Fruit fly (Drosophila melanogaster) whole organism, embryonic: Measurements from ENCODE around the gene CG15876.

Experiments used
- Asciz ChIP-seq: fragments of 200-800 bp; sonication (Bioruptor generic); optimal IDR thresholded peaks from 2 replicates; lab custom pipeline; 2017; ENCODE audit warnings: missing biosample characterization, mild to moderate bottlenecking, missing genetic modification characterization, missing genetic modification reagents
- CG10543 ChIP-seq: fragments of 200-800 bp; sonication (Bioruptor generic); optimal IDR thresholded peaks from 3 replicates; lab custom pipeline; 2017; ENCODE audit warnings: missing biosample characterization, mild to moderate bottlenecking, missing genetic modification characterization, moderate library complexity
- CG11504 ChIP-seq: fragments of 200-800 bp; sonication (Bioruptor generic); optimal IDR thresholded peaks from 3 replicates; lab custom pipeline; 2019; ENCODE audit warnings: missing biosample characterization, mild to moderate bottlenecking, missing genetic modification characterization, moderate library complexity
- CG12236 ChIP-seq: fragments of 200-800 bp; sonication (Bioruptor generic); optimal IDR thresholded peaks from 2 replicates; lab custom pipeline; 2016; ENCODE audit warnings: missing biosample characterization, missing genetic modification characterization
- CG12769 ChIP-seq: fragments of 200-800 bp; sonication (Bioruptor generic); optimal IDR thresholded peaks from 2 replicates; lab custom pipeline; 2019; ENCODE audit warnings: missing biosample characterization, mild to moderate bottlenecking, missing genetic modification characterization, moderate library complexity
- CG13775 ChIP-seq: fragments of 200-800 bp; sonication (Bioruptor generic); optimal IDR thresholded peaks from 3 replicates; lab custom pipeline; 2017; ENCODE audit warnings: missing biosample characterization, mild to moderate bottlenecking, missing genetic modification characterization
- CG14860 ChIP-seq: fragments of 200-800 bp; sonication (Bioruptor generic); IDR thresholded peaks from 3 replicates; pipeline ENCODE4 v1.3.6; 2022; ENCODE audit warnings: missing biosample characterization, missing genetic modification characterization; ENCODE audit not compliant: partially characterized antibody
- CG17359 ChIP-seq: fragments of 200-800 bp; sonication (Bioruptor generic); optimal IDR thresholded peaks from 3 replicates; lab custom pipeline; 2018; ENCODE audit warnings: missing biosample characterization, mild to moderate bottlenecking, missing genetic modification characterization, moderate library complexity
- CG17361 ChIP-seq: fragments of 200-800 bp; sonication (Bioruptor generic); IDR thresholded peaks from 3 replicates; pipeline ENCODE4 v1.3.6; 2022; ENCODE audit warnings: missing biosample characterization, missing genetic modification characterization
- CG1832 ChIP-seq: fragments of 200-800 bp; sonication (Bioruptor generic); optimal IDR thresholded peaks from 2 replicates; lab custom pipeline; 2017; ENCODE audit warnings: missing biosample characterization, mild to moderate bottlenecking, missing genetic modification characterization, inconsistent platforms
- CG31441 ChIP-seq: fragments of 200-800 bp; sonication (Bioruptor generic); IDR thresholded peaks from 2 replicates; pipeline ENCODE4 v1.3.6; 2022; ENCODE audit warnings: missing biosample characterization, missing genetic modification characterization
- CG32767 ChIP-seq: fragments of 200-800 bp; sonication (Bioruptor generic); IDR thresholded peaks from 2 replicates; pipeline ENCODE4 v1.3.6; 2022; ENCODE audit warnings: missing biosample characterization, missing genetic modification characterization
- CG4328 ChIP-seq: fragments of 200-800 bp; sonication (Bioruptor generic); optimal IDR thresholded peaks from 3 replicates; lab custom pipeline; 2017; ENCODE audit warnings: missing biosample characterization, missing genetic modification reagents, missing genetic modification characterization
- CG6765 ChIP-seq: fragments of 200-800 bp; sonication (Bioruptor generic); optimal IDR thresholded peaks from 3 replicates; lab custom pipeline; 2017; ENCODE audit warnings: missing biosample characterization, mild to moderate bottlenecking, missing genetic modification characterization
- CG6791 ChIP-seq: fragments of 200-800 bp; sonication (Bioruptor generic); IDR thresholded peaks from 3 replicates; pipeline ENCODE4 v1.3.6; 2022; ENCODE audit warnings: missing biosample characterization, missing genetic modification characterization; ENCODE audit not compliant: partially characterized antibody
- CG7357 ChIP-seq: fragments of 200-800 bp; sonication (Bioruptor generic); IDR thresholded peaks from 3 replicates; pipeline ENCODE4 v1.3.6; 2022; ENCODE audit warnings: missing biosample characterization, missing genetic modification characterization
- CG7987 ChIP-seq: fragments of 200-800 bp; sonication (Bioruptor generic); optimal IDR thresholded peaks from 2 replicates; lab custom pipeline; 2018; ENCODE audit warnings: missing biosample characterization, mild to moderate bottlenecking, missing genetic modification characterization, moderate library complexity
- CG8924 ChIP-seq: fragments of 200-800 bp; optimal IDR thresholded peaks from 3 replicates; lab custom pipeline; 2019; ENCODE audit warnings: missing biosample characterization, mild to moderate bottlenecking, missing genetic modification characterization, moderate library complexity
- Drgx ChIP-seq: fragments of 200-800 bp; sonication (Bioruptor generic); IDR thresholded peaks from 2 replicates; pipeline ENCODE4 v1.3.6; 2022; ENCODE audit warnings: missing biosample characterization, missing genetic modification characterization
- Eip74EF ChIP-seq, 2 experiments: fragments of 200-800 bp in 1 of 2; fragments of >200 bp in 1 of 2; sonication (Bioruptor generic) in 1 of 2; optimal IDR thresholded peaks; 2 replicates each; lab custom pipeline; 2017 to 2019; ENCODE audit warnings: missing biosample characterization in 2 of 2, missing genetic modification characterization in 2 of 2, mild to moderate bottlenecking in 1 of 2, moderate library complexity in 1 of 2
- Fer3 ChIP-seq: fragments of 200-800 bp; sonication (Bioruptor generic); optimal IDR thresholded peaks from 2 replicates; lab custom pipeline; 2018; ENCODE audit warnings: missing biosample characterization, mild to moderate bottlenecking, missing genetic modification characterization, moderate library complexity
- Hr51 ChIP-seq, 2 experiments: fragments of 200-800 bp; sonication (Bioruptor generic); optimal IDR thresholded peaks; 2 replicates in 1 of 2; 3 replicates in 1 of 2; lab custom pipeline; 2016 to 2018; ENCODE audit warnings: missing biosample characterization in 2 of 2, missing genetic modification characterization in 2 of 2, mild to moderate bottlenecking in 1 of 2, moderate library complexity in 1 of 2
- PHDP ChIP-seq: fragments of 200-800 bp; sonication (Bioruptor generic); optimal IDR thresholded peaks from 3 replicates; lab custom pipeline; 2018; ENCODE audit warnings: missing biosample characterization, mild to moderate bottlenecking, missing genetic modification characterization, moderate library complexity
- Stat92E ChIP-seq, 3 experiments: fragments of >200 bp in 2 of 3; fragments of 200-800 bp in 1 of 3; sonication (Bioruptor generic) in 1 of 3; optimal IDR thresholded peaks; 2 replicates each; lab custom pipeline; 2017 to 2019; ENCODE audit warnings: missing biosample characterization in 3 of 3, missing genetic modification characterization in 3 of 3, mild to moderate bottlenecking in 1 of 3, moderate library complexity in 1 of 3
- TFAM ChIP-seq: fragments of 200-800 bp; sonication (Bioruptor generic); optimal IDR thresholded peaks from 2 replicates; lab custom pipeline; 2017; ENCODE audit warnings: missing biosample characterization, missing genetic modification characterization, inconsistent platforms
- Taf1 ChIP-seq: fragments of 200-800 bp; sonication (Bioruptor generic); IDR thresholded peaks from 2 replicates; pipeline ENCODE4 v1.3.6; 2022; ENCODE audit warnings: missing biosample characterization, missing genetic modification characterization
- bsh ChIP-seq, 2 experiments: fragments of 200-800 bp; sonication (Bioruptor generic); optimal IDR thresholded peaks; 2 replicates each; lab custom pipeline; 2017 to 2018; ENCODE audit warnings: mild to moderate bottlenecking in 2 of 2, missing biosample characterization in 2 of 2, missing genetic modification characterization in 2 of 2, moderate library complexity in 1 of 2
- dmrt11E ChIP-seq: fragments of 200-800 bp; sonication (Bioruptor generic); optimal IDR thresholded peaks from 3 replicates; lab custom pipeline; 2018; ENCODE audit warnings: missing biosample characterization, mild to moderate bottlenecking, missing genetic modification characterization, moderate library complexity
- fd3F ChIP-seq: fragments of 200-800 bp; sonication (Bioruptor generic); optimal IDR thresholded peaks from 2 replicates; lab custom pipeline; 2018; ENCODE audit warnings: missing biosample characterization, mild to moderate bottlenecking, missing genetic modification characterization, moderate library complexity
- gem ChIP-seq: fragments of 200-800 bp; sonication (Bioruptor generic); optimal IDR thresholded peaks from 2 replicates; lab custom pipeline; 2019; ENCODE audit warnings: missing biosample characterization, mild to moderate bottlenecking, missing genetic modification characterization, moderate library complexity
- grau ChIP-seq: fragments of 200-800 bp; optimal IDR thresholded peaks from 3 replicates; lab custom pipeline; 2019; ENCODE audit warnings: missing biosample characterization, mild to moderate bottlenecking, missing genetic modification characterization, moderate library complexity
- ham ChIP-seq: fragments of 200-800 bp; sonication (Bioruptor generic); IDR thresholded peaks from 2 replicates; pipeline ENCODE4 v1.3.6; 2022; ENCODE audit warnings: missing biosample characterization, missing genetic modification characterization
- hkb ChIP-seq, 2 experiments: fragments of 200-800 bp in 1 of 2; fragments of >200 bp in 1 of 2; sonication (Bioruptor generic) in 1 of 2; IDR thresholded peaks in 1 of 2; optimal IDR thresholded peaks in 1 of 2; 2 replicates each; pipeline versions ENCODE4 v1.3.6 to Lab custom; 2017 to 2022; ENCODE audit warnings: missing biosample characterization in 1 of 2, missing genetic modification characterization in 1 of 2
- ind ChIP-seq: fragments of 200-800 bp; sonication (Bioruptor generic); optimal IDR thresholded peaks from 3 replicates; lab custom pipeline; 2016; ENCODE audit warnings: missing biosample characterization, missing genetic modification characterization
- jumu ChIP-seq: fragments of 200-800 bp; sonication (Bioruptor generic); optimal IDR thresholded peaks from 3 replicates; lab custom pipeline; 2016; ENCODE audit warnings: missing biosample characterization, missing genetic modification characterization
- kay ChIP-seq: fragments of 200-800 bp; sonication (Bioruptor generic); optimal IDR thresholded peaks from 2 replicates; lab custom pipeline; 2016; ENCODE audit warnings: missing biosample characterization, missing genetic modification characterization
- nerfin-1 ChIP-seq: fragments of 200-800 bp; sonication (Bioruptor generic); optimal IDR thresholded peaks from 3 replicates; lab custom pipeline; 2019; ENCODE audit warnings: missing biosample characterization, mild to moderate bottlenecking, missing genetic modification characterization, moderate library complexity
- peb ChIP-seq: fragments of 200-800 bp; sonication (Bioruptor generic); IDR thresholded peaks from 2 replicates; pipeline ENCODE4 v1.3.6; 2022; ENCODE audit warnings: missing biosample characterization, missing genetic modification characterization
- prd ChIP-seq, 3 experiments: fragments of >200 bp in 2 of 3; fragments of 200-800 bp in 1 of 3; sonication (Bioruptor generic) in 1 of 3; optimal IDR thresholded peaks in 2 of 3; IDR thresholded peaks in 1 of 3; 2 replicates in 2 of 3; 3 replicates in 1 of 3; pipeline versions ENCODE4 v1.3.6 to Lab custom; 2017 to 2022; ENCODE audit warnings: missing biosample characterization in 1 of 3, missing genetic modification characterization in 1 of 3
- schlank ChIP-seq: fragments of 200-800 bp; sonication (Bioruptor generic); optimal IDR thresholded peaks from 2 replicates; lab custom pipeline; 2018; ENCODE audit warnings: missing biosample characterization, mild to moderate bottlenecking, missing genetic modification characterization
- sens ChIP-seq: fragments of 200-800 bp; sonication (Bioruptor generic); peaks from one replicate; lab custom pipeline; 2016; ENCODE audit warnings: missing biosample characterization, missing genetic modification characterization
- sisA ChIP-seq: fragments of 200-800 bp; sonication (Bioruptor generic); IDR thresholded peaks from 2 replicates; pipeline ENCODE4 v1.3.6; 2022; ENCODE audit warnings: missing biosample characterization, missing genetic modification characterization
- tap ChIP-seq: fragments of 200-800 bp; optimal IDR thresholded peaks from 3 replicates; lab custom pipeline; 2019; ENCODE audit warnings: missing biosample characterization, mild to moderate bottlenecking, missing genetic modification characterization, moderate library complexity
- tio ChIP-seq: fragments of 200-800 bp; sonication (Bioruptor generic); optimal IDR thresholded peaks from 2 replicates; lab custom pipeline; 2017; ENCODE audit warnings: missing biosample characterization, missing genetic modification characterization, inconsistent platforms
- toy ChIP-seq: fragments of 200-800 bp; sonication (Bioruptor generic); IDR thresholded peaks from 2 replicates; pipeline ENCODE4 v1.3.6; 2022; ENCODE audit warnings: missing biosample characterization, missing genetic modification characterization
- tx ChIP-seq: fragments of 200-800 bp; sonication (Bioruptor generic); optimal IDR thresholded peaks from 2 replicates; lab custom pipeline; 2016; ENCODE audit warnings: missing biosample characterization, missing genetic modification characterization
- unpg ChIP-seq: fragments of 200-800 bp; sonication (Bioruptor generic); optimal IDR thresholded peaks from 3 replicates; lab custom pipeline; 2018; ENCODE audit warnings: missing biosample characterization, mild to moderate bottlenecking, missing genetic modification characterization, moderate library complexity

The CG15876 gene

DNA sequence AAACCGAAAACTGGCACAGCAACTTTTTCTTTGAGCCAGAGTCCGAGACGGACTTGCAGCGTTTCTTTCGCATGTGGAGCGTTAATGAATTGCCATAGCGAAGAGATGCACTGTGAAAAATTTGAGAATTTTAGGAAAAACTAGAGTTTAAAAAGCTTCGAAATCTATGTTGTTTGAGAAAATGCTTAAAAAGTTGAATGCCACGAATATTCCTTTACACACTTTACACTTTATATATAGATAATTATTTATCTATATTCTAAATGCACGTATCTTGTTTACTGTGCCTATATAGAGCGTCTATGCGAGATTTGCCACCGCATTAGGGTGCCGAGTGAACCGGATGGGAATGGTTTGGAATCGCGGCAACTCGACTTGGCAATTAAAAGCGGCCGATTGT is 27.2 kb upstream of the CG15876 start (continued):
- TF ChIP-seq CG17359 (tag; lab: Kevin White, UChicago) (peak; percentile 17), gem (tag; lab: Kevin White, UChicago) (peak; percentile 42), Asciz (GFP tag; lab: Kevin White, UChicago) (peak; percentile 24), CG12769 (tag; lab: Kevin White, UChicago) (no peak), CG31441 (GFP tag; lab: Robert Waterston, UW) (0 out of 2 replicates have a peak, but pooled peaks have one; percentile 18), Hr51 (GFP tag; optimal IDR thresholded peaks at IDR 0.05; lab: Kevin White, UChicago) (peak in 1 of 2 experiments; percentile 60), unpg (GFP tag; lab: Kevin White, UChicago) (peak; percentile 13), CG7357 (GFP tag; lab: Robert Waterston, UW) (0 out of 3 replicates have a peak, but pooled peaks have one; percentile 42), ham (no peak), peb (no peak), CG7987 (no peak), CG11504 (tag; lab: Kevin White, UChicago) (peak; percentile 36), CG14860 (GFP tag; lab: Robert Waterston, UW) (no peak), CG6765 (no peak), CG1832 (GFP tag; lab: Kevin White, UChicago) (no peak), tio (GFP tag; lab: Kevin White, UChicago) (no peak), CG6791 (no peak), schlank (tag; lab: Kevin White, UChicago) (no peak), nerfin-1 (tag; lab: Kevin White, UChicago) (no peak), sens (GFP tag; lab: Kevin White, UChicago) (no peak), toy (GFP tag; lab: Robert Waterston, UW) (no peak), CG12236 (GFP tag; lab: Kevin White, UChicago) (no peak), CG10543 (GFP tag; lab: Kevin White, UChicago) (no peak)

DNA sequence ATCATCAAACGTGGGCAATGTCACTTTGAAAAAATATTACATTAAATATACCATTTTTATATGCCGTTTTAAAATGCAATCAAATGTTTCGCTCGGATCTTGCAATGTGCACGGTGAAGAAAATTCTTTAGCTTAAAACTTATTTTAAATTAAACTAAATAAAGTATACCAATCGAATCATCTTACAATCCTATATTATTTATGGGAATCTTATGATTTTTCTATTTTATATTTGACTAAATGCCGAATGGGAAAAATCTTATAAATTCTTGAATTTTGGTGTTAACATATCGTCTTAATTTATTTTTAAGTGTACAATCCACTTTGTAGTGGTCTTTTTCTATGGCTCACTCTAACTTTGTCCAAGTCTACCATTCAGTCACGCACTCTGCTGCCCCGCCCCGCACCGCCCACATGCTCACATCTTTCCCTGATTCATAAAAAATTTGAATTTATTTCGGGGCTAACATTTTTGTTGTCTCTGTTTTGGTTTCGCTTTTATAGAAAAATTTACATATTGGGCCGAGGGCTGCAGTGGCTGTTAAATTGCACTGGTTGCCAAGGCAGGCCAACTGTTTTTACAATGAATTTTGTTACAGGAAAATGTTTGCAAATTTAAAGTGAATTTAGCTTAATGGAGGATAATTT is 26.0 kb upstream of the CG15876 start:
- peak in 1 of 2 experiments; percentile 36 for TF ChIP-seq Eip74EF (GFP tag; optimal IDR thresholded peaks at IDR 0.05; lab: Kevin White, UChicago)
- peak; percentile 56 for TF ChIP-seq tap (tag; lab: Kevin White, UChicago)
- no peak for TF ChIP-seq sisA (GFP tag; lab: Robert Waterston, UW)
- no peak for TF ChIP-seq prd (optimal IDR thresholded peaks at IDR 0.05; lab: Kevin White, UChicago)
- TF ChIP-seq prd (GFP tag; IDR thresholded peaks at IDR 0.05; lab: Robert Waterston, UW): peak; percentile 7; the same call in 1 of the 3 replicates
- peak; percentile 7 for TF ChIP-seq Fer3 (tag; lab: Kevin White, UChicago)
- TF ChIP-seq fd3F (GFP tag; lab: Kevin White, UChicago): no peak
- TF ChIP-seq CG4328 (GFP tag; lab: Kevin White, UChicago): no peak
- TF ChIP-seq kay (GFP tag; lab: Kevin White, UChicago): no peak
- TF ChIP-seq grau (tag; lab: Kevin White, UChicago): peak; percentile 46
- peak; percentile 61 for TF ChIP-seq CG17361 (GFP tag; lab: Robert Waterston, UW)
- 0 out of 2 replicates have a peak, but pooled peaks have one; percentile 14 for TF ChIP-seq CG32767
- peak; percentile 36 for TF ChIP-seq Drgx (GFP tag; lab: Robert Waterston, UW)
- no peak for TF ChIP-seq CG13775 (GFP tag; lab: Kevin White, UChicago)
- no peak for TF ChIP-seq Stat92E (GFP tag; optimal IDR thresholded peaks at IDR 0.05; lab: Kevin White, UChicago)
- peak; percentile 44 for TF ChIP-seq CG8924 (tag; lab: Kevin White, UChicago)
- no peak for TF ChIP-seq ind (GFP tag; lab: Kevin White, UChicago)
- TF ChIP-seq PHDP: peak; percentile 34
- TF ChIP-seq Taf1: no peak
- TF ChIP-seq tx (GFP tag; lab: Kevin White, UChicago): no peak
- TF ChIP-seq dmrt11E (tag; lab: Kevin White, UChicago): no peak
- TF ChIP-seq jumu (GFP tag; lab: Kevin White, UChicago): no peak
- TF ChIP-seq hkb (optimal IDR thresholded peaks at IDR 0.05; lab: Kevin White, UChicago): no peak
- TF ChIP-seq hkb (GFP tag; IDR thresholded peaks at IDR 0.05; lab: Robert Waterston, UW): peak; percentile 59; the same call in 1 of the 2 replicates
- peak in 1 of 2 experiments; percentile 35 for TF ChIP-seq bsh (GFP tag; optimal IDR thresholded peaks at IDR 0.05; lab: Kevin White, UChicago)
- TF ChIP-seq TFAM (GFP tag; lab: Kevin White, UChicago): no peak
